Worm (Caenorhabditis elegans): ENCODE measurements around the gene nas-24.

ce11 chrV:13725574-13725973 lies 43.6 kb upstream of the nas-24 start, which contains the start of gene fbxa-181:
- TF ChIP-seq med-1 (GFP tag; optimal IDR thresholded peaks at IDR 0.05; ENCODE audit: insufficient read depth) (no peak), flt-1 (GFP tag; IDR thresholded peaks at IDR 0.05) (no peak), klf-2 (GFP tag; conservative IDR thresholded peaks at IDR 0.05) (no peak), tab-1 (GFP tag; IDR thresholded peaks at IDR 0.05) (no peak), T22C8.4 (GFP tag; IDR thresholded peaks at IDR 0.05) (no peak), ztf-29 (GFP tag; IDR thresholded peaks at IDR 0.05) (no peak)
